Worm (Caenorhabditis elegans) whole organism, young adult: Measurements from ENCODE around the gene sqd-1.

Source experiments
- B0019.2 ChIP-seq: fragments of 200-800 bp; sonication (Bioruptor generic); conservative IDR thresholded peaks from 2 replicates; pipeline ENCODE4 v1.3.6; 2022; ENCODE audit warnings: missing genetic modification reagents, missing genetic modification characterization, missing compliant biosample characterization
- B0336.3 ChIP-seq: fragments of 200-800 bp; sonication (Bioruptor generic); IDR thresholded peaks from 2 replicates; pipeline ENCODE4 v1.3.6; 2022; ENCODE audit warnings: missing genetic modification characterization, missing compliant biosample characterization
- D2030.7 ChIP-seq: fragments of 200-800 bp; sonication (Bioruptor generic); IDR thresholded peaks from 2 replicates; pipeline ENCODE4 v1.3.6; 2022; ENCODE audit warnings: missing genetic modification reagents, missing genetic modification characterization, missing compliant biosample characterization
- F23B12.7 ChIP-seq: sonication (generic microtip); optimal IDR thresholded peaks from 2 replicates; lab custom pipeline; 2017; ENCODE audit warnings: missing genetic modification characterization, mild to moderate bottlenecking, missing compliant biosample characterization, antibody characterized with exemption, moderate library complexity; ENCODE audit not compliant: insufficient read depth
- F52B5.7 ChIP-seq: sonication (generic microtip); optimal IDR thresholded peaks from 2 replicates; lab custom pipeline; 2016; ENCODE audit warnings: mild to moderate bottlenecking, missing genetic modification characterization, missing compliant biosample characterization
- Y53F4B.3 ChIP-seq: fragments of 200-800 bp; sonication (Bioruptor generic); IDR thresholded peaks from 2 replicates; pipeline ENCODE4 v1.3.6; 2022; ENCODE audit warnings: missing genetic modification reagents, missing genetic modification characterization, missing compliant biosample characterization
- Y56A3A.18 ChIP-seq: fragments of 200-800 bp; sonication (Bioruptor generic); IDR thresholded peaks from 2 replicates; pipeline ENCODE4 v1.3.6; 2022; ENCODE audit warnings: missing genetic modification reagents, missing genetic modification characterization, missing compliant biosample characterization
- aptf-3 ChIP-seq: fragments of 200-800 bp; sonication (Bioruptor generic); IDR thresholded peaks from 2 replicates; pipeline ENCODE4 v1.3.6; 2022; ENCODE audit warnings: missing genetic modification characterization, missing compliant biosample characterization
- athp-1 ChIP-seq: sonication (generic microtip); optimal IDR thresholded peaks from 2 replicates; lab custom pipeline; 2017; ENCODE audit warnings: mild to moderate bottlenecking, missing genetic modification characterization, missing compliant biosample characterization
- attf-5 ChIP-seq: fragments of 200-800 bp; sonication (Bioruptor generic); optimal IDR thresholded peaks from 2 replicates; lab custom pipeline; 2018; ENCODE audit warnings: mild to moderate bottlenecking, missing genetic modification characterization, missing compliant biosample characterization
- ccch-3 ChIP-seq: fragments of 200-800 bp; sonication (Bioruptor generic); optimal IDR thresholded peaks from 2 replicates; lab custom pipeline; 2018; ENCODE audit warnings: mild to moderate bottlenecking, missing genetic modification characterization, missing compliant biosample characterization
- cebp-2 ChIP-seq: fragments of 200-800 bp; sonication (Bioruptor generic); IDR thresholded peaks from 2 replicates; pipeline ENCODE4 v1.3.6; 2022; ENCODE audit warnings: missing genetic modification characterization, missing compliant biosample characterization
- ceh-27 ChIP-seq: fragments of 200-800 bp; sonication (Bioruptor generic); optimal IDR thresholded peaks from 2 replicates; lab custom pipeline; 2018; ENCODE audit warnings: mild to moderate bottlenecking, missing genetic modification characterization, moderate library complexity, missing compliant biosample characterization
- ceh-40 ChIP-seq: fragments of 200-800 bp; sonication (Bioruptor generic); IDR thresholded peaks from 2 replicates; pipeline ENCODE4 v1.3.6; 2022; ENCODE audit warnings: missing genetic modification characterization, missing compliant biosample characterization
- chd-7 ChIP-seq: sonication (generic microtip); optimal IDR thresholded peaks from 2 replicates; lab custom pipeline; 2016; ENCODE audit warnings: mild to moderate bottlenecking, missing genetic modification characterization, moderate library complexity, missing compliant biosample characterization
- dox-1 ChIP-seq: fragments of 200-800 bp; sonication (Bioruptor generic); IDR thresholded peaks from 2 replicates; pipeline ENCODE4 v1.3.6; 2022; ENCODE audit warnings: missing genetic modification reagents, missing genetic modification characterization, missing compliant biosample characterization
- efl-1 ChIP-seq: fragments of 150-350 bp; optimal IDR thresholded peaks from 2 replicates; lab custom pipeline; 2014; ENCODE audit warnings: missing biosample characterization, missing genetic modification reagents, missing genetic modification characterization
- egl-44 ChIP-seq: fragments of 200-800 bp; sonication (Bioruptor generic); IDR thresholded peaks from 2 replicates; pipeline ENCODE4 v1.3.6; 2022; ENCODE audit warnings: missing genetic modification reagents, missing genetic modification characterization, missing compliant biosample characterization
- egrh-3 ChIP-seq: fragments of 200-800 bp; sonication (Bioruptor generic); IDR thresholded peaks from 2 replicates; pipeline ENCODE4 v1.3.6; 2022; ENCODE audit warnings: missing genetic modification reagents, missing genetic modification characterization, missing compliant biosample characterization
- ets-4 ChIP-seq: fragments of 200-800 bp; sonication (Bioruptor generic); optimal IDR thresholded peaks from 2 replicates; lab custom pipeline; 2018; ENCODE audit warnings: mild to moderate bottlenecking, missing genetic modification characterization, missing compliant biosample characterization
- hlh-26 ChIP-seq: fragments of 200-800 bp; sonication (Bioruptor generic); conservative IDR thresholded peaks from 2 replicates; pipeline ENCODE4 v1.3.6; 2022; ENCODE audit warnings: missing genetic modification reagents, missing genetic modification characterization, missing compliant biosample characterization
- let-607 ChIP-seq, 2 experiments: fragments of 200-800 bp in 1 of 2; sonication (Bioruptor generic) in 1 of 2; sonication (generic microtip) in 1 of 2; optimal IDR thresholded peaks; 2 replicates each; lab custom pipeline; 2016 to 2018; ENCODE audit warnings: mild to moderate bottlenecking in 2 of 2, missing compliant biosample characterization in 2 of 2, missing genetic modification characterization in 2 of 2, moderate library complexity in 2 of 2, missing genotype in 1 of 2
- lin-26 ChIP-seq: fragments of 200-800 bp; sonication (Bioruptor generic); IDR thresholded peaks from 2 replicates; pipeline ENCODE4 v1.3.6; 2022; ENCODE audit warnings: missing genetic modification reagents, missing genetic modification characterization, missing compliant biosample characterization
- lin-35 ChIP-seq, 3 experiments: fragments of 150-350 bp in 2 of 3; sonication (generic microtip) in 1 of 3; optimal IDR thresholded peaks; 2 replicates each; lab custom pipeline; 2014 to 2018; ENCODE audit warnings: missing biosample characterization in 3 of 3, missing genetic modification characterization in 3 of 3, missing genetic modification reagents in 3 of 3
- lin-40 ChIP-seq: sonication (generic microtip); optimal IDR thresholded peaks from 2 replicates; lab custom pipeline; 2016; ENCODE audit warnings: missing genetic modification characterization, mild to moderate bottlenecking, missing compliant biosample characterization, missing genotype, missing genetic modification reagents
- lin-54 ChIP-seq: fragments of 200-800 bp; sonication (Bioruptor generic); optimal IDR thresholded peaks from 2 replicates; lab custom pipeline; 2018; ENCODE audit warnings: mild to moderate bottlenecking, missing genetic modification characterization, missing compliant biosample characterization
- madf-6 ChIP-seq: fragments of 200-800 bp; sonication (Bioruptor generic); IDR thresholded peaks from 2 replicates; pipeline ENCODE4 v1.3.6; 2022; ENCODE audit warnings: missing genetic modification reagents, missing genetic modification characterization, missing compliant biosample characterization
- nfya-2 ChIP-seq: fragments of 200-800 bp; sonication (Bioruptor generic); IDR thresholded peaks from 2 replicates; pipeline ENCODE4 v1.3.6; 2022; ENCODE audit warnings: missing genetic modification reagents, missing genetic modification characterization, missing compliant biosample characterization
- nhr-80 ChIP-seq: sonication (generic microtip); optimal IDR thresholded peaks from 2 replicates; lab custom pipeline; 2016; ENCODE audit warnings: missing genetic modification characterization, missing compliant biosample characterization
- pbrm-1 ChIP-seq: fragments of 200-800 bp; sonication (Bioruptor generic); IDR thresholded peaks from 2 replicates; pipeline ENCODE4 v1.3.6; 2022; ENCODE audit warnings: missing genetic modification reagents, missing genetic modification characterization, missing compliant biosample characterization
- rec-8 ChIP-seq, 2 experiments: sonication (generic microtip); optimal IDR thresholded peaks; 2 replicates each; lab custom pipeline; 2016; ENCODE audit warnings: mild to moderate bottlenecking in 2 of 2, missing genetic modification characterization in 2 of 2, missing genetic modification reagents in 2 of 2, missing genotype in 2 of 2, missing biosample characterization in 1 of 2, missing compliant biosample characterization in 1 of 2, moderate library complexity in 1 of 2
- repo-1 ChIP-seq: sonication (generic microtip); optimal IDR thresholded peaks from 2 replicates; lab custom pipeline; 2017; ENCODE audit warnings: mild to moderate bottlenecking, missing genetic modification characterization, missing compliant biosample characterization
- sea-2 ChIP-seq: fragments of 200-800 bp; sonication (Bioruptor generic); IDR thresholded peaks from 2 replicates; pipeline ENCODE4 v1.3.6; 2022; ENCODE audit warnings: missing genetic modification characterization, missing compliant biosample characterization
- snpc-1.3 ChIP-seq: sonication (generic microtip); optimal IDR thresholded peaks from 2 replicates; lab custom pipeline; 2017; ENCODE audit warnings: missing genetic modification characterization, mild to moderate bottlenecking, missing compliant biosample characterization, antibody characterized with exemption, moderate library complexity, missing genotype, missing genetic modification reagents; ENCODE audit not compliant: insufficient read depth
- unc-130 ChIP-seq: sonication (generic microtip); optimal IDR thresholded peaks from 2 replicates; lab custom pipeline; 2016; ENCODE audit warnings: missing genetic modification reagents, missing genetic modification characterization, missing compliant biosample characterization
- xnd-1 ChIP-seq: sonication (generic microtip); optimal IDR thresholded peaks from 2 replicates; lab custom pipeline; 2016; ENCODE audit warnings: missing genotype, missing genetic modification reagents, missing genetic modification characterization, missing compliant biosample characterization
- zfh-2 ChIP-seq: fragments of 200-800 bp; sonication (Bioruptor generic); conservative IDR thresholded peaks from 2 replicates; pipeline ENCODE4 v1.3.6; 2022; ENCODE audit warnings: missing genetic modification reagents, missing genetic modification characterization, missing compliant biosample characterization
- ztf-26 ChIP-seq: sonication (generic microtip); optimal IDR thresholded peaks from 2 replicates; lab custom pipeline; 2017; ENCODE audit warnings: missing genetic modification characterization, missing compliant biosample characterization
- ztf-3 ChIP-seq: fragments of 200-800 bp; sonication (Bioruptor generic); optimal IDR thresholded peaks from 2 replicates; lab custom pipeline; 2018; ENCODE audit warnings: mild to moderate bottlenecking, missing genetic modification characterization, missing compliant biosample characterization

The sqd-1 gene

ce11 chrIV:6336748-6337147 lies 12.8 kb downstream of the sqd-1 start (continued):
- peak; percentile 70 for TF ChIP-seq lin-54 (GFP tag; lab: Kevin White, UChicago)
- TF ChIP-seq attf-5 (GFP tag; lab: Kevin White, UChicago): peak; percentile 98
- peak; percentile 58 for TF ChIP-seq F52B5.7 (tag; lab: Kevin White, UChicago)
- TF ChIP-seq egl-44 (GFP tag; lab: Robert Waterston, UW): peak; percentile 90
- no peak for TF ChIP-seq ccch-3
- peak; percentile 95 for TF ChIP-seq nhr-80
- 0 out of 2 replicates have a peak, but pooled peaks have one; percentile 41 for TF ChIP-seq ceh-40 (GFP tag; lab: Robert Waterston, UW)
- peak; percentile 84 for TF ChIP-seq pbrm-1 (GFP tag; lab: Robert Waterston, UW)
- TF ChIP-seq Y53F4B.3 (GFP tag; lab: Robert Waterston, UW): no peak
- TF ChIP-seq egrh-3 (GFP tag; lab: Robert Waterston, UW): 0 out of 2 replicates have a peak, but pooled peaks have one; percentile 5
- TF ChIP-seq zfh-2 (GFP tag; lab: Robert Waterston, UW): peak; percentile 87
- peak; percentile 85 for TF ChIP-seq dox-1
- peak; percentile 97 for TF ChIP-seq chd-7 (tag; lab: Kevin White, UChicago)
- TF ChIP-seq ets-4 (GFP tag; lab: Kevin White, UChicago): peak; percentile 95
- peak; percentile 48; the same call in 1 of the 2 replicates for TF ChIP-seq madf-6
- TF ChIP-seq nfya-2 (GFP tag; lab: Robert Waterston, UW): no peak
- TF ChIP-seq lin-35 (GFP tag; optimal IDR thresholded peaks at IDR 0.05; lab: Kevin White, UChicago): peak in 1 of 3 experiments; percentile 82
- peak; percentile 97 for TF ChIP-seq B0336.3
- no peak for TF ChIP-seq xnd-1
- TF ChIP-seq aptf-3 (GFP tag; lab: Robert Waterston, UW): no peak
- 0 out of 2 replicates have a peak, but pooled peaks have one; percentile 40 for TF ChIP-seq sea-2 (GFP tag; lab: Robert Waterston, UW)
- peak; percentile 70 for TF ChIP-seq athp-1 (tag; lab: Kevin White, UChicago)
- TF ChIP-seq snpc-1.3: no peak
- peak; percentile 96 for TF ChIP-seq lin-40 (tag; lab: Kevin White, UChicago)
- TF ChIP-seq ztf-26 (tag; lab: Kevin White, UChicago): peak; percentile 96
- peak; percentile 84 for TF ChIP-seq repo-1 (tag; lab: Kevin White, UChicago)
- TF ChIP-seq ceh-27 (GFP tag; lab: Kevin White, UChicago): peak; percentile 84
- TF ChIP-seq lin-26 (GFP tag; lab: Robert Waterston, UW): peak; percentile 71; the same call in 1 of the 2 replicates
- TF ChIP-seq hlh-26: no peak
- TF ChIP-seq B0019.2: no peak
- no peak for TF ChIP-seq efl-1 (GFP tag; lab: Kevin White, UChicago)
- TF ChIP-seq D2030.7 (GFP tag; lab: Robert Waterston, UW): no peak
- TF ChIP-seq cebp-2 (GFP tag; lab: Robert Waterston, UW): peak; percentile 32; the same call in 1 of the 2 replicates
- peak; percentile 73 to 90 for TF ChIP-seq let-607 (tag; optimal IDR thresholded peaks at IDR 0.05; lab: Kevin White, UChicago)
- 0 out of 2 replicates have a peak, but pooled peaks have one; percentile 40 for TF ChIP-seq Y56A3A.18 (GFP tag; lab: Robert Waterston, UW)
- TF ChIP-seq unc-130 (GFP tag; lab: Kevin White, UChicago): no peak
- peak; percentile 81 for TF ChIP-seq ztf-3 (GFP tag; lab: Kevin White, UChicago)
- TF ChIP-seq F23B12.7 (tag; lab: Kevin White, UChicago): no peak
- no peak for TF ChIP-seq rec-8 (tag; optimal IDR thresholded peaks at IDR 0.05; lab: Kevin White, UChicago)
- TF ChIP-seq, all 124 proteins: peak for 71
